Worm (Caenorhabditis elegans) whole organism, L4 larva: ENCODE measurements around the gene T14B4.20.

Experiments
- D1046.2 ChIP-seq: fragments of 200-800 bp; sonication (Bioruptor generic); IDR thresholded peaks from 2 replicates; pipeline ENCODE4 v1.3.6; 2022; ENCODE audit warnings: missing genetic modification characterization, missing compliant biosample characterization
- F37D6.2 ChIP-seq: sonication (generic microtip); optimal IDR thresholded peaks from 2 replicates; lab custom pipeline; 2016; ENCODE audit warnings: mild to moderate bottlenecking, missing genetic modification characterization, missing compliant biosample characterization
- F44E2.7 ChIP-seq: fragments of 200-800 bp; sonication (Bioruptor generic); IDR thresholded peaks from 2 replicates; pipeline ENCODE4 v2.1.2; 2022; ENCODE audit warnings: missing genetic modification characterization, missing compliant biosample characterization
- T26A8.4 ChIP-seq: fragments of 200-800 bp; sonication (Bioruptor generic); IDR thresholded peaks from 2 replicates; pipeline ENCODE4 v1.3.6; 2022; ENCODE audit warnings: missing genetic modification characterization, missing compliant biosample characterization
- Y5F2A.4 ChIP-seq: fragments of 200-800 bp; sonication (Bioruptor generic); optimal IDR thresholded peaks from 2 replicates; lab custom pipeline; 2018; ENCODE audit warnings: mild to moderate bottlenecking, missing genetic modification characterization, missing compliant biosample characterization
- ZK546.5 ChIP-seq, 2 experiments: sonication (generic microtip); optimal IDR thresholded peaks; 2 replicates each; lab custom pipeline; 2017; ENCODE audit warnings: missing biosample characterization in 2 of 2, missing genetic modification characterization in 2 of 2
- ama-1 ChIP-seq: fragments of 150-350 bp; optimal IDR thresholded peaks from 2 replicates; lab custom pipeline; 2014; ENCODE audit warnings: inconsistent platforms, mixed read lengths
- attf-4 ChIP-seq: sonication (generic microtip); optimal IDR thresholded peaks from 3 replicates; lab custom pipeline; 2017; ENCODE audit warnings: missing biosample characterization, missing genetic modification characterization
- ceh-28 ChIP-seq: fragments of 150-350 bp; optimal IDR thresholded peaks from 2 replicates; lab custom pipeline; 2014; ENCODE audit warnings: missing biosample characterization, missing genetic modification reagents, missing genetic modification characterization
- ceh-44 ChIP-seq: fragments of 200-800 bp; sonication (Bioruptor generic); IDR thresholded peaks from 2 replicates; pipeline ENCODE4 v1.3.6; 2022; ENCODE audit warnings: missing genetic modification reagents, missing genetic modification characterization, missing compliant biosample characterization
- dmd-9 ChIP-seq: fragments of 200-800 bp; sonication (Bioruptor generic); IDR thresholded peaks from 2 replicates; pipeline ENCODE4 v1.3.6; 2022; ENCODE audit warnings: missing genetic modification reagents, missing genetic modification characterization, missing compliant biosample characterization
- duxl-1 ChIP-seq: sonication (generic microtip); optimal IDR thresholded peaks from 2 replicates; lab custom pipeline; 2016; ENCODE audit warnings: mild to moderate bottlenecking, missing genetic modification characterization, moderate library complexity, missing compliant biosample characterization; ENCODE audit not compliant: poor library complexity
- dve-1 ChIP-seq: sonication (generic microtip); optimal IDR thresholded peaks from 2 replicates; lab custom pipeline; 2017; ENCODE audit warnings: antibody characterized with exemption, mild to moderate bottlenecking, missing genetic modification characterization, missing compliant biosample characterization; ENCODE audit not compliant: insufficient read depth
- fos-1 ChIP-seq: fragments of 150-350 bp; optimal IDR thresholded peaks from 2 replicates; lab custom pipeline; 2014; ENCODE audit warnings: missing biosample characterization, missing genetic modification characterization
- hlh-30 ChIP-seq: sonication (generic microtip); optimal IDR thresholded peaks from 2 replicates; lab custom pipeline; 2017; ENCODE audit warnings: antibody characterized with exemption, mild to moderate bottlenecking, missing genetic modification characterization, missing compliant biosample characterization; ENCODE audit not compliant: insufficient read depth
- lin-29 ChIP-seq: fragments of 200-800 bp; sonication (Bioruptor generic); IDR thresholded peaks from 2 replicates; pipeline ENCODE4 v1.3.6; 2022; ENCODE audit warnings: missing genetic modification reagents, missing genetic modification characterization, missing compliant biosample characterization
- lin-39 ChIP-seq: fragments of 150-350 bp; optimal IDR thresholded peaks from 2 replicates; lab custom pipeline; 2014; ENCODE audit warnings: missing biosample characterization, missing genetic modification reagents, missing genetic modification characterization
- mes-2 ChIP-seq: sonication (generic microtip); optimal IDR thresholded peaks from 2 replicates; lab custom pipeline; 2016; ENCODE audit warnings: missing genotype, mild to moderate bottlenecking, missing genetic modification characterization, missing compliant biosample characterization; ENCODE audit not compliant: poor library complexity, severe bottlenecking
- mxl-3 ChIP-seq: fragments of 200-800 bp; sonication (Bioruptor generic); optimal IDR thresholded peaks from 2 replicates; lab custom pipeline; 2018; ENCODE audit warnings: mild to moderate bottlenecking, missing genetic modification characterization, missing compliant biosample characterization
- nhr-102 ChIP-seq: sonication (generic microtip); optimal IDR thresholded peaks from 2 replicates; lab custom pipeline; 2016; ENCODE audit warnings: mild to moderate bottlenecking, missing genetic modification characterization, moderate library complexity, missing compliant biosample characterization
- nhr-11 ChIP-seq: fragments of 150-350 bp; optimal IDR thresholded peaks from 2 replicates; lab custom pipeline; 2014; ENCODE audit warnings: missing biosample characterization, missing genetic modification characterization
- nhr-111 ChIP-seq: fragments of 200-800 bp; sonication (Bioruptor generic); optimal IDR thresholded peaks from 2 replicates; lab custom pipeline; 2018; ENCODE audit warnings: mild to moderate bottlenecking, missing genetic modification characterization, missing compliant biosample characterization
- nhr-76 ChIP-seq: fragments of 150-350 bp; optimal IDR thresholded peaks from 2 replicates; lab custom pipeline; 2014; ENCODE audit warnings: missing biosample characterization, missing genetic modification characterization
- rbr-2 ChIP-seq: sonication (generic microtip); optimal IDR thresholded peaks from 2 replicates; lab custom pipeline; 2016; ENCODE audit warnings: missing genotype, missing genetic modification characterization, missing compliant biosample characterization
- skn-1 ChIP-seq: fragments of 150-350 bp; optimal IDR thresholded peaks from 2 replicates; lab custom pipeline; 2014; ENCODE audit warnings: missing biosample characterization, missing genetic modification characterization
- snpc-1.2 ChIP-seq: fragments of 200-800 bp; sonication (Bioruptor generic); IDR thresholded peaks from 2 replicates; pipeline ENCODE4 v1.3.6; 2022; ENCODE audit warnings: missing genetic modification reagents, missing genetic modification characterization, missing compliant biosample characterization
- spr-3 ChIP-seq: fragments of 200-800 bp; sonication (Bioruptor generic); optimal IDR thresholded peaks from 2 replicates; lab custom pipeline; 2018; ENCODE audit warnings: mild to moderate bottlenecking, missing genetic modification characterization, missing compliant biosample characterization
- tra-1 ChIP-seq: fragments of 200-800 bp; sonication (Bioruptor generic); IDR thresholded peaks from 2 replicates; pipeline ENCODE4 v1.3.6; 2022; ENCODE audit warnings: missing genetic modification reagents, missing genetic modification characterization, missing compliant biosample characterization
- zag-1 ChIP-seq: fragments of 150-350 bp; optimal IDR thresholded peaks from 2 replicates; lab custom pipeline; 2014; ENCODE audit warnings: missing biosample characterization, missing genetic modification characterization

The T14B4.20 gene

DNA sequence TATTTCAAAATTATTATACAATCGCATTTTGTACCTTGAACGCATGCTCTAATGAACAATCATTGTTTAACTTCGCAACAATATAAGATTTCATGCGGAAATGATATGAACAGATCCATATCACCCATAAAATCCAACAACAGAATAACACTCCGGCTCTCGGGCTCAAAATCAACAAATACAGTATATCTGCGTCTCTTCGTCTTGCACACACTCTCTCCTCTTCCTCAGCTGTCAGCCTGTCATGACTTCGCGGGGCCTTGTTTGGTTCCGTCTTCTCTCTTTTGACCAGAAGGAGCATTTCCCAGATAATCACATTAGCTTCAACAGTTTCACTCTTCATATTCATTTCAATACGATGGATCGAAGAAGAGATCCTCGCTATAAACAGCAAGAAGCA lies 39.5 kb downstream of the T14B4.20 start, which contains the start of gene F41G3.3:
Gene F41G3.3, plus strand, starts transcription at position 301 of the 400 bp plus-strand sequence.
- TF ChIP-seq nhr-11 (no peak), ceh-28 (tag; lab: Kevin White, UChicago) (no peak), nhr-111 (GFP tag; lab: Kevin White, UChicago) (no peak), spr-3 (no peak), snpc-1.2 (GFP tag; lab: Robert Waterston, UW) (no peak), attf-4 (tag; lab: Kevin White, UChicago) (no peak), mes-2 (tag; lab: Kevin White, UChicago) (no peak), ZK546.5 (tag; optimal IDR thresholded peaks at IDR 0.05; lab: Kevin White, UChicago) (no peak), F44E2.7 (no peak), nhr-76 (no peak), lin-39 (tag; lab: Kevin White, UChicago) (no peak), D1046.2 (GFP tag; lab: Robert Waterston, UW) (no peak), dve-1 (tag; lab: Kevin White, UChicago) (no peak), rbr-2 (tag; lab: Kevin White, UChicago) (no peak), ceh-44 (GFP tag; lab: Robert Waterston, UW) (no peak), tra-1 (GFP tag; lab: Robert Waterston, UW) (no peak), duxl-1 (tag; lab: Kevin White, UChicago) (no peak), mxl-3 (GFP tag; lab: Kevin White, UChicago) (no peak), fos-1 (no peak), dmd-9 (GFP tag; lab: Robert Waterston, UW) (no peak)

DNA sequence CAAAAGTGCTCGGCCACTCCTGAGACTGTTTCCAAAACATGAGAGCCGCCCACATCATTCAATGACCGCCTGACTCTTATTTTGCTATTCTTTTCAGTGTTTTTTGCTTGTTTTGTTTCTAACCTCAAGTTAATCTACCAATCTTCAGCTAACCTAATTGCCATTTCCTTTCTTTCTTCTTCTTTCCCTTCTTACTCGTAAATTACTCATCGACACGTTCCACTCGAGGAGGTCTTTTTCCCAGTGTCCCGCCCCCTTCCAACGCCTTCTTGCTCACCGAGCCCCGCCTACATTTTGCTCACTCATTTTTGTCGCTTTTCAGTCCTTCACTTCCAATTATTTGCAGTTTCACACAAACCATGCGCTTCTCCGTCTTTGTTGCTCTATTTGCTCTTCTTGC lies 48.0 kb downstream of the T14B4.20 start, which contains the start of gene nlp-50:
Gene nlp-50, plus strand, starts transcription at position 301 of the 400 bp plus-strand sequence.
- TF ChIP-seq spr-3 (no peak), T26A8.4 (GFP tag; lab: Robert Waterston, UW) (no peak), F37D6.2 (tag; lab: Kevin White, UChicago) (no peak), nhr-102 (no peak), ama-1 (lab: Kevin White, UChicago) (no peak), mxl-3 (GFP tag; lab: Kevin White, UChicago) (no peak), zag-1 (tag; lab: Kevin White, UChicago) (no peak), dmd-9 (GFP tag; lab: Robert Waterston, UW) (no peak), snpc-1.2 (GFP tag; lab: Robert Waterston, UW) (no peak), D1046.2 (GFP tag; lab: Robert Waterston, UW) (no peak), attf-4 (tag; lab: Kevin White, UChicago) (no peak), lin-29 (no peak), hlh-30 (no peak), Y5F2A.4 (no peak), skn-1 (no peak)
